Worm (Caenorhabditis elegans): Measurements from ENCODE around the gene cpsf-4.

Gene cpsf-4

DNA sequence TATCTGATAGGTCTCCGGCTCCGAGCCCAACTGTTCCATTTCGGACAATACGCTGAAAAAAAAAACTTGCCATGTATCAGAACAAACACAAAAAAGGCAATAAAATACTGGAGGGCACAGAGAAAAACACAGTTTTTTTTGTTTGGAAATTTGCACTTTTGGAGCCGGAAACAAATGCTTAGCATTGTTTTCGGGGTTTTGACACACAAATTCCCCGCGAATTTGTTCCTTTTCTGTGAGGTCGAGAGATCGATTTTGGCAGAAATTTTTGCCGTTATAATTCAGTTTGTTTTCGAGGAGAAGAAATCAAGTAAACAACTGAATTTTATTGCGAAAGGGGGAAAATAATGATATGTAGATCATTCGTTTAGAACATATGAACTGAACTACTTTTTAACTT lies 36.6 kb downstream of the cpsf-4 start, which contains the start of gene K08E4.2:
Gene K08E4.2 (minus strand): TSS at position 54 of the 400 bp plus-strand sequence.
- TF ChIP-seq elt-2 (tag; optimal IDR thresholded peaks at IDR 0.05) (no peak), ama-1 (optimal IDR thresholded peaks at IDR 0.05) (no peak), nhr-237 (tag; optimal IDR thresholded peaks at IDR 0.05) (no peak), hmg-11 (tag; optimal IDR thresholded peaks at IDR 0.05) (no peak), lsy-12 (tag; optimal IDR thresholded peaks at IDR 0.05) (no peak), fos-1 (tag; optimal IDR thresholded peaks at IDR 0.05) (no peak), nhr-25 (tag; optimal IDR thresholded peaks at IDR 0.05) (no peak), nhr-77 (tag; optimal IDR thresholded peaks at IDR 0.05) (no peak), ztf-4 (tag; optimal IDR thresholded peaks at IDR 0.05) (no peak), snpc-4 (tag; optimal IDR thresholded peaks at IDR 0.05) (no peak), skn-1 (tag; optimal IDR thresholded peaks at IDR 0.05) (no peak), sea-2 (GFP tag; optimal IDR thresholded peaks at IDR 0.05) (no peak), R02D3.7 (tag; optimal IDR thresholded peaks at IDR 0.05) (no peak), unc-39 (tag; optimal IDR thresholded peaks at IDR 0.05) (no peak), ceh-9 (tag; optimal IDR thresholded peaks at IDR 0.05) (no peak), eor-1 (tag; optimal IDR thresholded peaks at IDR 0.05) (no peak), nfya-1 (tag; optimal IDR thresholded peaks at IDR 0.05; ENCODE audit: insufficient read depth) (no peak), jun-1 (tag; optimal IDR thresholded peaks at IDR 0.05) (no peak), ztf-11 (tag; optimal IDR thresholded peaks at IDR 0.05) (no peak), ZK546.5 (tag; optimal IDR thresholded peaks at IDR 0.05) (no peak)

DNA sequence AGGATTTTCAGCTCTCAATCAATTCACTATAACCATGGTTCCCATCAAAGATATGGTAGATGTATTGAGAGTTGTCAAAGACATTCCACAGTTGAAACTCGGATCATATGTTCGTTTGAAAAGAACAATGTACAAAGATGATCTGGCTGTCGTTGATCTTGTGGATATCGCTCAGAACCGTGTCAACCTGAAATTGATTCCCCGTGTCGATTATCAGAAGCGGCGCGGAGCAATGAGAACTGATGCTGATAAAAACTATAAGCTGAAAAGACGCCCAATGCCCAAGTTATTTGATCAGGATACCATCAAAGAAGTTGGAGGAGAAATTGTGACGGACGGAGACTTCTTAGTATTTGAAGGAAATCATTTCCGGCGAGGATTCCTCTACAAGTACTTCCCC lies 40.8 kb downstream of the cpsf-4 start:
- TF ChIP-seq ceh-16 (tag; optimal IDR thresholded peaks at IDR 0.05): no peak
- no peak for TF ChIP-seq fos-1 (tag; optimal IDR thresholded peaks at IDR 0.05)
- no peak for TF ChIP-seq zag-1 (tag; optimal IDR thresholded peaks at IDR 0.05)
- TF ChIP-seq egl-5 (tag; optimal IDR thresholded peaks at IDR 0.05): no peak
- no peak for TF ChIP-seq aly-2 (tag; optimal IDR thresholded peaks at IDR 0.05)
- no peak for TF ChIP-seq egl-27 (tag; optimal IDR thresholded peaks at IDR 0.05)
- no peak for TF ChIP-seq nhr-77 (tag; optimal IDR thresholded peaks at IDR 0.05)
- no peak for TF ChIP-seq lin-39 (tag; optimal IDR thresholded peaks at IDR 0.05)
- no peak for TF ChIP-seq elt-3 (tag; optimal IDR thresholded peaks at IDR 0.05)
- no peak for TF ChIP-seq nhr-237 (tag; optimal IDR thresholded peaks at IDR 0.05)
- no peak for TF ChIP-seq nfya-1 (tag; optimal IDR thresholded peaks at IDR 0.05; ENCODE audit: insufficient read depth)
- TF ChIP-seq nhr-25 (tag; optimal IDR thresholded peaks at IDR 0.05): no peak
- no peak for TF ChIP-seq lsy-12 (tag; optimal IDR thresholded peaks at IDR 0.05)
- no peak for TF ChIP-seq nhr-12 (tag; optimal IDR thresholded peaks at IDR 0.05)
- TF ChIP-seq tbx-2 (tag; optimal IDR thresholded peaks at IDR 0.05): no peak
- TF ChIP-seq ceh-28 (tag; optimal IDR thresholded peaks at IDR 0.05): no peak
- no peak for TF ChIP-seq elt-2 (tag; optimal IDR thresholded peaks at IDR 0.05)

DNA sequence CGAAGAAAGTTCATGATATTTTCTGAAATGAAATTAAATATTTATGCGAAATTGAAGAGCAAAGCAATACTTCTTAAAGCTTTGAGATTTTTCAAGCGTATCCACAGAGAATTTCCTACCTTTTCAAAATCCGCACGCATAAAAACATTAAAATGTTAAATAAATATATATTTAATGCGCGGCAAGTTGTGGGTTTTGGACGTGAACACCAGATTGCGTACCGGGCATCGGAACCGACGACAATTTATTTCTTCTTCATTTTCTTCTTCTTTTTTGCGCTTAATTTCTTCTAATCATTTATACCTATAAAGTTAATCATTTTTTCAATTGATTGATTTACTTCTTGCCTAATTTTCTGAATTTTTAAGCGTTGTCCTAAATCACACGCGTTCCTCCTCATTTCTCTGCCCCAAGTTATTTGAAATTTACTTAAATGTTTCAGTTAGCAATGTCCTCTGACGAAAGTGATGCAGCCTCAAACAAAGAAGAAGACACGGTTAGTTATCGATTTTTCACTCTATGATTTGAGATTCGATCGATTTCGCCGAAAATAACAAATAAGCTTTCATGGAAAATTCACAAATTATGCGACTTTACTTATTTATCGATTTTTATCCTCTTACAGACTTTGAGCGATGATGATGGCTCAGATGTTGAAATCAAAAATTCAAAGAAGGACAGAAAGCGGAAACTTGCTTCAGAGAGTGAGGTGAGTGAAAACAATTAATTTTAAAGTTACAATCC lies 42.0 kb downstream of the cpsf-4 start, which contains the start of the genes bre-5 and spt-5:
Gene bre-5 (minus strand): TSS at position 167 of the 744 bp plus-strand sequence.
Gene spt-5 (plus strand): TSS at position 443 of the 744 bp plus-strand sequence.
- TF ChIP-seq lin-15B (tag; optimal IDR thresholded peaks at IDR 0.05): peak; percentile 36
- no peak for TF ChIP-seq ceh-82 (tag; optimal IDR thresholded peaks at IDR 0.05)
- TF ChIP-seq sea-2 (GFP tag; optimal IDR thresholded peaks at IDR 0.05): no peak
- TF ChIP-seq ceh-28 (tag; optimal IDR thresholded peaks at IDR 0.05): peak; percentile 35
- TF ChIP-seq pha-4 (tag; optimal IDR thresholded peaks at IDR 0.05): peak; percentile 64
- TF ChIP-seq hmg-11 (tag; optimal IDR thresholded peaks at IDR 0.05): peak; percentile 47
- TF ChIP-seq nhr-23 (tag; optimal IDR thresholded peaks at IDR 0.05): peak; percentile 21

DNA sequence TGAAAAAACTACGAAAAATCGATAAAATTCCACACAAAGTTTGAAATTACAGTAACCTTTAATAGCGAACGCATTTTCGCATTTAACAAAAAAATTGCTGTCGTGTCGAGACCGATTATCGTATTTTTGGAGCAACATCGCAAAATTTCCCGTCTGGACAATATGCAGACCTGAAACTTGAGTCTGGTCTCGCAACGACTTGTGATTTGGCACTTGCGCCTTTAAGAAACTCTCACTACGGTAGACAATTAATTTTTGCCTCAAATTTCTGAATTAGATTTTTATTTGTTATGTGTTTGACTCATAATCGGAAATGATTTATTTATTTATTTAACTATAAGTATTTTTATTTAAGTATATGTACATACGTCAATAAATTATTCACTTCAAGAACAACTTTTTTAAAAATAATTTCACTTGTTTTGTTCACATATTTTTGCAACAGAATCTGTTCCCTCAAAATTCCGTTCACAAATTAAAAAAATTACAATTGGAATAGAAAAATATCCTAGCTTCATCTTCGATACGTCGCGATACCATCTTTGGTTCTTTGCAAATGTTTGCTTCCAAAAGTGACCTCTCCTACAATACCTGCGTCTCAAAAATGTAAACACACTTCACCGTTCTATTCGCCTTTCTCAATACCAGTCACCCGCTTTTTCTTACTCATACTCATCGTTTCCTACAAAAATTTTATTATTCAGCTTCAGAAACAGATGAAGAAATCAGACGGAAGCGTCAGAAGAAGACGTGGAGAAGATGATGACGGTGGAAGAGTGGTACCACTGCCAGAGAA lies 45.5 kb downstream of the cpsf-4 start, which contains the start of gene T12G3.4:
Gene T12G3.4 (plus strand): TSS at position 705 of the 796 bp plus-strand sequence.
- TF ChIP-seq nhr-77 (tag; optimal IDR thresholded peaks at IDR 0.05) (no peak), pqm-1 (tag; optimal IDR thresholded peaks at IDR 0.05) (no peak), pha-4 (tag; optimal IDR thresholded peaks at IDR 0.05) (peak; percentile 90), ceh-9 (tag; optimal IDR thresholded peaks at IDR 0.05) (no peak), unc-39 (tag; optimal IDR thresholded peaks at IDR 0.05) (no peak)

Data from whole organism, L3 larva.